Worm (Caenorhabditis elegans): ENCODE results near the gene F27D9.13.
A peak's percentile ranks its signal among the peaks of the same experiment; 100 is the strongest.

F27D9.13 gene

ce11 chrX:7681965-7682946, 15.0 kb upstream of the F27D9.13 start, which contains the start of gene unc-18 (continued):
- TF ChIP-seq lin-39 (tag; optimal IDR thresholded peaks at IDR 0.05) = peak; percentile 21
- no peak for TF ChIP-seq nhr-12 (tag; optimal IDR thresholded peaks at IDR 0.05)
- TF ChIP-seq mdl-1 (tag; optimal IDR thresholded peaks at IDR 0.05) = peak in 1 of 2 experiments; percentile 28
- TF ChIP-seq ceh-16 (tag; optimal IDR thresholded peaks at IDR 0.05) = no peak
- TF ChIP-seq zag-1 (tag; optimal IDR thresholded peaks at IDR 0.05) = no peak

DNA sequence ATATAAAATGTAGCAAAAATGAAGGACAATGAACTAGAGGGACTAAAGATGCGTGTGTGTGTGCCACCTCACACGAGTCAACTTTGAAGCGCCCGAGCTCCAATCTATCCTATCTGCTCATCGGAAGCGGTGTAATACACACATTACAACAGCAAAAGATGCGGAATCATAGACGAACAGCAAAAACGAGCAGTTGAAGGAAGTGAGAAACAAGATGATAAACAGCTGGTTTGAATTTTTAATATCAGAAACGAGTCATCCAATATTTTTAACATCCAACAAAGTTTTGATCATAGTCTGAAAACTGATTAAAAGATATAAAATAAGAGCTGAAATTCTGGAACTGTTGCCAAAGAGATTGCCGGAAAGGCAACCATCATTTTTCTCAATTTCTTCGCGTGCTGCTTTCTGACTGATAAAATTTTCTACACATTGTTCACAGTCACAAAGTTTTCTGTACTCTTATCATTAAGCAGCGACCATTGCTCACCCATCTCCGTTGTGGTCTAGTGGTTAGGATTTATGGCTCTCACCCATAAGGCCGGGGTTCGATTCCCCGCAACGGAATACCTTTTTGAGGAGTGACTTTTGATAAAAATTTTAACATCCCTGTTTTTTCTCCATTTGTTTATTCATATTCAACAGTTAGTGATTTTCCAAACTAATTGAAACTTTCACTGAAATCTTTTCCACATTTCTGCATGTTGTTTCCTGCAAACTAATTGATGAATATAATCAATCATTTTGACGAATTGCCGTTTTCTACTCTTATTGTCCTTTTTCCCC, 13.5 kb upstream of the F27D9.13 start, which contains the start of gene stn-2:
Gene stn-2 (minus strand): TSS at position 75 of the 786 bp plus-strand sequence.
- TF ChIP-seq fos-1 (tag; optimal IDR thresholded peaks at IDR 0.05) = peak; percentile 19
- peak; percentile 31 for TF ChIP-seq sma-9 (GFP tag; optimal IDR thresholded peaks at IDR 0.05)
- TF ChIP-seq sma-9 (tag; optimal IDR thresholded peaks at IDR 0.05) = no peak
- TF ChIP-seq ztf-4 (tag; optimal IDR thresholded peaks at IDR 0.05) = no peak
- peak; percentile 14 for TF ChIP-seq unc-55 (GFP tag; optimal IDR thresholded peaks at IDR 0.05)

ce11 chrX:7679835-7680234, 12.6 kb upstream of the F27D9.13 start:
- TF ChIP-seq mab-5 (tag; optimal IDR thresholded peaks at IDR 0.05) (no peak), nhr-12 (tag; optimal IDR thresholded peaks at IDR 0.05) (no peak), skn-1 (tag; optimal IDR thresholded peaks at IDR 0.05) (no peak), ztf-1 (GFP tag; conservative IDR thresholded peaks at IDR 0.05) (no peak), ama-1 (optimal IDR thresholded peaks at IDR 0.05) (no peak), ztf-4 (tag; optimal IDR thresholded peaks at IDR 0.05) (no peak), R02D3.7 (tag; optimal IDR thresholded peaks at IDR 0.05) (no peak), zag-1 (tag; optimal IDR thresholded peaks at IDR 0.05) (no peak), nhr-6 (tag; optimal IDR thresholded peaks at IDR 0.05) (no peak), lin-11 (tag; optimal IDR thresholded peaks at IDR 0.05) (no peak), unc-55 (GFP tag; optimal IDR thresholded peaks at IDR 0.05) (no peak), fos-1 (tag; optimal IDR thresholded peaks at IDR 0.05) (no peak), lin-13 (GFP tag; optimal IDR thresholded peaks at IDR 0.05) (no peak), nhr-77 (tag; optimal IDR thresholded peaks at IDR 0.05) (no peak), mdl-1 (tag; optimal IDR thresholded peaks at IDR 0.05) (no peak)

DNA sequence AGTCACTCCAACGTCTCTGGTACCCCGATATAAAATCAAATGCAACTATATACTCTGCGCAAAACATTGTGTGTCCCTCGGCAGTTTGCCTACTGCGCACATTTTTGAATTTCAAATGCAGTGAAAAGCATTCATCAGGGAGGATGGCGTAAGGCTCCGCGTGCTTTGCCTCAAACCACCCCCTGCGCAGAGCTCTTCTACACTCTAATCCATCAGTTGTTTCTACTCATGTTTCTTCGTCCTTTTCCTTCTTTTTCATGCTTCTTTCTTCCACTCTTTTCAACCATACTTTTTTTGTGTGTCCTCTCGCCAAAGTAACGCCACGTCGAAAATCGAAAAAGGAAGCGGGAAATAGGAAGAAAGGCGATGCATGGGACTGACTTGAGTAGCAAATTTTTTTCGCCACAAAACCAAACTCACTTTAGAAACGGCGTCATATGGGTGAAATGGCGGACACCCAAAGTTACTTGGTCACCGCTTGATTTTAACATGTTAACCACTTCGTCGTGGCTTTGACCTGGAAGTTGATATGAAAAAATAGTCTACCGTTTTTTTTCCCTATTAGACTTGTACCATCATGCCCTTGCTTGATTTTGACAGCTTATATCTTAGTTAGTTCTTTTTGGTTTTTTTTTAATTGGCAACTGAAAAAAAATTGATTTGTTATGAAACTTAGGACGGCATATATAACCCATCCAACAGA, 11.3 kb upstream of the F27D9.13 start:
- peak; percentile 20 for TF ChIP-seq alr-1 (tag; optimal IDR thresholded peaks at IDR 0.05)
- no peak for TF ChIP-seq nhr-77 (tag; optimal IDR thresholded peaks at IDR 0.05)
- TF ChIP-seq elt-3 (tag; optimal IDR thresholded peaks at IDR 0.05) = no peak
- TF ChIP-seq C34F6.9 (tag; optimal IDR thresholded peaks at IDR 0.05) = peak; percentile 21
- peak; percentile 44 for TF ChIP-seq crh-2 (tag; optimal IDR thresholded peaks at IDR 0.05)
- TF ChIP-seq nhr-129 (tag; optimal IDR thresholded peaks at IDR 0.05) = no peak
- peak in 1 of 2 experiments; percentile 11 for TF ChIP-seq lsy-2 (tag; optimal IDR thresholded peaks at IDR 0.05)
- TF ChIP-seq fos-1 (tag; optimal IDR thresholded peaks at IDR 0.05) = no peak
- TF ChIP-seq unc-55 (GFP tag; optimal IDR thresholded peaks at IDR 0.05) = peak; percentile 84
- TF ChIP-seq zag-1 (tag; optimal IDR thresholded peaks at IDR 0.05) = peak; percentile 21
- TF ChIP-seq mdl-1 (tag; optimal IDR thresholded peaks at IDR 0.05) = peak in 1 of 2 experiments; percentile 17

ce11 chrX:7674871-7675270, 7.6 kb upstream of the F27D9.13 start:
- TF ChIP-seq aly-2 (tag; optimal IDR thresholded peaks at IDR 0.05) (no peak), unc-55 (GFP tag; optimal IDR thresholded peaks at IDR 0.05) (peak; percentile 32)

ce11 chrX:7672693-7673092, 5.4 kb upstream of the F27D9.13 start, which contains the start of gene F27D9.2:
F27D9.2 (plus strand) TSS chrX:7672993.
- TF ChIP-seq unc-39 (tag; optimal IDR thresholded peaks at IDR 0.05) (no peak), nhr-23 (tag; optimal IDR thresholded peaks at IDR 0.05) (no peak), ztf-1 (GFP tag; conservative IDR thresholded peaks at IDR 0.05) (no peak), R02D3.7 (tag; optimal IDR thresholded peaks at IDR 0.05) (no peak), alr-1 (tag; optimal IDR thresholded peaks at IDR 0.05) (no peak), C34F6.9 (tag; optimal IDR thresholded peaks at IDR 0.05) (no peak), elt-1 (tag; optimal IDR thresholded peaks at IDR 0.05) (no peak), nhr-237 (tag; optimal IDR thresholded peaks at IDR 0.05) (no peak)
